Fruit fly (Drosophila melanogaster) S2 (cell line): Measurements from ENCODE around the gene CG3349.
A peak's percentile ranks its signal among the peaks of the same experiment; 100 is the strongest.

Experiments used
- CG8478 ChIP-seq: fragments of >200 bp; optimal IDR thresholded peaks from 2 replicates; lab custom pipeline; 2018
- CTCF ChIP-seq, 2 experiments: fragments of >200 bp; optimal IDR thresholded peaks; 2 replicates each; lab custom pipeline; 2018

Gene CG3349

dm6 chr3L:14979332-14979731 lies at the start of gene CG3349:
CG3349 (plus strand) TSS chr3L:14979620.
- TF ChIP-seq CTCF (optimal IDR thresholded peaks at IDR 0.05; lab: Kevin White, UChicago) (no peak), CG8478 (lab: Kevin White, UChicago) (no peak)

DNA sequence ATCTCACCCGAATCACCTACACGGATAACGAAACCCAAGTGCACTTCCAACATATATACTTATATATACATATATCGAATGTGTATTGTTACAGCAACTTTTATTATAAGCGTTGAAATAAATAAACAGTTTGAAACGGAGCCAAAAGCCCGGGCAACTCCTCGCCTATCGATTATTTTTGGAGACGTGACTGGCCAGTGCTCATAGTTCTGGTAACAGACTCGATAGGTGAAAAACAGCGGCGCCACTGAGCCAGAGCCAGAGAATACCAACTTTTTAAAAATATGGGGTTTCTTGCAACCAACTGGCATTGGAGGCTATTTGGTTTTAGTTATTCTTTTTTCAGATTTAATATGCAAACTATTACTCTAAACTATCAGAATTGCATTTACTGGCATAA lies 36.7 kb upstream of the CG3349 start:
- TF ChIP-seq CTCF (optimal IDR thresholded peaks at IDR 0.05; lab: Kevin White, UChicago), result peak; percentile 90 to 95
- TF ChIP-seq CG8478 (lab: Kevin White, UChicago), result no peak

DNA sequence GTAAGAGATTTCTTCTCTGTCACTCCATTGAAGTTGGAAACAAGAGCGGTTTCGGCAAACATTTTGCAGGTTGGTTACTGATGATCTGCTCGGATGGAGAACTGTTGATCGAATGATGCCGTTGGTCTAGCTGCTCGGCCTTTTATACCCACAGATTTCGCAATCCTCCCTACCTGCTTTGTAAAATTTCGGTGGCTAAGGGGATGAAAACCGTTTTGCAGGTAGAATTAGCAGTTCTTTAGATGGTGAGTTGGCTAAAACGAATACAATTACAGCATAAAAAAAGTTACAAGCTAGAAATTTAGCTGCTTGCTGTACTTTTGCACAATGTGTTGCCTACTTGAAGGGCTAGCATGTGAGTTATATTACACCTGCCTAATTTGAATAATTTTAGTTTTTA lies 35.2 kb upstream of the CG3349 start, which contains the start of gene CG13465:
TSS of gene CG13465 (minus strand) at position 101 of the 400 bp plus-strand sequence.
- no peak for TF ChIP-seq CTCF (optimal IDR thresholded peaks at IDR 0.05; lab: Kevin White, UChicago)
- TF ChIP-seq CG8478 (lab: Kevin White, UChicago), result no peak

DNA sequence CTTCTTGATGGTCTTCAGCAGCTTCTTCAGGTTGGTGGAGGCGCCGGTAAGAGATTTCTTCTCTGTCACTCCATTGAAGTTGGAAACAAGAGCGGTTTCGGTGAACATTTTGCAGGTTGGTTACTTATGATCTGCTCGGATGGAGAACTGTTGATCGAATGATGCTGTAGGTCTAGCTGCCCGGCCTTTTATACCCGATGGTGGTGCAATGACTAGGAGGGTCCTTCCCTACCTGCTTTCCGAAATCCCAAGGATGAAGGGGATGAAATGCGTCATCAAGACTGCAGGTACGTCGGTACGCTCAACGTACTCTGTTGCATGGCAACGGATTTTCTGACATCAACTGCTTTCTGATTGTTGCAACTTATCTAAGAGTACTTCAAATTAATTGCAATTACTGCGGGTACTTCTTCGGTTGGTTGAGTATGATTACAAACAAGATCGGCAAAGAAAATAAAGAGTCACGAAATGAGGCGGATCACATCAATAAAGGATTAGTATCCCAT lies 33.4 kb upstream of the CG3349 start, which contains the start of gene BobA:
TSS of gene BobA (minus strand) at position 165 of the 506 bp plus-strand sequence.
- TF ChIP-seq CG8478 (lab: Kevin White, UChicago) (no peak), CTCF (optimal IDR thresholded peaks at IDR 0.05; lab: Kevin White, UChicago) (no peak)

DNA sequence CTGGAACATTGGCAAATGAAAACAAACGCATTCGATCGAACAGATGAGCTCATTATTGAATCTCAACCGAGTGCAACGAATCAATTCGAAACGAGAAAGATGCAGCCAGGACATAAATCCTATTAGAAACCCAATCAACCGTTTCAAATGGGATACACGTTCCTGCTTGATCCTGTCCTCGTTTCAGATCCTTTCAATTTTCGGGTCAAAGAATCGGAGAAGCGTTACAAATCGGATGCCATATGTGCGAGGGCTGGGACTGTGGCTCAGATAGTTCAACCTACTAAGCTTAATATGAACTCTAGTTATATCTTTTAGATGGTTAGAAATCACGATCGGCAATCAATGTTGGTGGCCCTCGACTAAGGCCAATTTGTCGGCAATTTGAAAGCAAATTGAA lies 29.5 kb upstream of the CG3349 start:
- no peak for TF ChIP-seq CTCF (optimal IDR thresholded peaks at IDR 0.05; lab: Kevin White, UChicago)
- TF ChIP-seq CG8478 (lab: Kevin White, UChicago), result no peak

DNA sequence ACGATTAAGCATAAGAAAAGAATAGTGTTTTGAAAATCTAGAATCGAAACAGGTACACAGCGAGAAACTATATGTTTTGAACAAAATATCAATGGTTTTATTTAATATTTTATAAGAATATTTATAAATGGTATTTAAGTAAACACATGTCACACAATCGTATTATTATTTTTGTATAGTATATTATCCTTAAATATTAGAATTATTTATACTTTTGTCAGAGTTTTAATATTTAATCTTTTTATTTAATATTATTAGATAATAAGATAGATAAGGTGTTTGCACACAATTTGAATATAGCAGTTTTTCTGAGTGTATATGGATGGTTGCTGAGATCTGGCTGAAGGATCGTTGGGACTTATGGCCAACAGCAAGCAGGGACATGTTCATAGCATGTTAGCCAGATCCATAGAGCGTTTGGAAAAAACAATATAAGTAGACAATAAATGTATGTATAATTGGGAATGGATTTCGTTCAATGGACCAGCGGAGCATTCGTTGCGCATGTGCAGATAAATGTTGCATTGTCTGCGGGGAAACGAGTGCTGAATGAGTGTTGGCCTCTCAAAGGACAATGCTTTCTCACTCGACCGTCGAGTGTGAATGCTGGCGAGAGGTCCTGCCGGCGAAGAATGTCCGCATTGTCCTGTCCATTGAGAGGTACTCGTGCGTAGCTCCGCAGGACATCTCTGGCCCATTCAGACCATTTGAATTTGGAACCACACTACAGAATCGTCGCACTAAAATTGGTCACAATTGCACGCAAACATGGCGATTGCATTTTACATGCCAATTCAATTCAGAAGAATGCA lies 26.4 kb upstream of the CG3349 start:
- TF ChIP-seq CG8478 (lab: Kevin White, UChicago), result no peak
- no peak for TF ChIP-seq CTCF (optimal IDR thresholded peaks at IDR 0.05; lab: Kevin White, UChicago)

dm6 chr3L:14956288-14957032 lies 23.0 kb upstream of the CG3349 start:
- TF ChIP-seq CTCF (optimal IDR thresholded peaks at IDR 0.05; lab: Kevin White, UChicago), result no peak
- TF ChIP-seq CG8478 (lab: Kevin White, UChicago), result no peak

- TF ChIP-seq CG8478 (lab: Kevin White, UChicago) (no peak), CTCF (optimal IDR thresholded peaks at IDR 0.05; lab: Kevin White, UChicago) (no peak)
Observed at dm6 chr3L:14957033-14957328, 22.4 kb upstream of the CG3349 start.

- no peak for TF ChIP-seq CTCF (optimal IDR thresholded peaks at IDR 0.05; lab: Kevin White, UChicago)
- no peak for TF ChIP-seq CG8478 (lab: Kevin White, UChicago)
Observed at dm6 chr3L:14958613-14959327, 20.6 kb upstream of the CG3349 start.

dm6 chr3L:14960549-14960948 lies 18.9 kb upstream of the CG3349 start:
- no peak for TF ChIP-seq CG8478 (lab: Kevin White, UChicago)
- TF ChIP-seq CTCF (optimal IDR thresholded peaks at IDR 0.05; lab: Kevin White, UChicago), result no peak

- TF ChIP-seq CTCF (optimal IDR thresholded peaks at IDR 0.05; lab: Kevin White, UChicago), result no peak
- TF ChIP-seq CG8478 (lab: Kevin White, UChicago), result no peak
Observed at dm6 chr3L:14961027-14961426, 18.4 kb upstream of the CG3349 start.

dm6 chr3L:14962729-14963128 lies 16.7 kb upstream of the CG3349 start:
- TF ChIP-seq CTCF (optimal IDR thresholded peaks at IDR 0.05; lab: Kevin White, UChicago) (no peak), CG8478 (lab: Kevin White, UChicago) (no peak)

dm6 chr3L:14964862-14965261 lies 14.6 kb upstream of the CG3349 start:
- no peak for TF ChIP-seq CTCF (optimal IDR thresholded peaks at IDR 0.05; lab: Kevin White, UChicago)
- no peak for TF ChIP-seq CG8478 (lab: Kevin White, UChicago)

dm6 chr3L:14966199-14966858 lies 13.1 kb upstream of the CG3349 start:
- no peak for TF ChIP-seq CG8478 (lab: Kevin White, UChicago)
- no peak for TF ChIP-seq CTCF (optimal IDR thresholded peaks at IDR 0.05; lab: Kevin White, UChicago)
